Worm (Caenorhabditis elegans): ENCODE data around the gene his-32.

Gene his-32

DNA sequence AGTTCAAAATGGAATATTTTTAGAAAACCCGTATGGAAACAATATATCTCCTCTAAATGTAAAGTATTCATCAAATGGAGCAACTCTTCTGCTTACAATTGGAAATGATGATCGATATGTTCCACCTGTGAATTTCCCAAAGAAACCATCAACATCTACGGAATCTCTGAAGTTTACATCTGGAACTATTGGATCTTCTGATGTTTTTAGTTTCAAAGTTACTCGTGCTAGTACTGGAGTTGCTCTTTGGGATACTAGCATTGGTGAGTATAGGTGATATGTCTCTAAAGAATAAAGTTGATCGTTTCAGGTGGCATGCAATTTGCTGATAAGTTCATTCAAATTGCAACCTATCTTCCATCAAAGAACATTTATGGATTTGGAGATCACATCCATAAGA is 33.8 kb downstream of the his-32 start:
- TF ChIP-seq aha-1 (tag) (peak; percentile 93), lin-38 (GFP tag; IDR thresholded peaks at IDR 0.05) (no peak), mdt-29 (GFP tag; IDR thresholded peaks at IDR 0.05) (no peak)

- TF ChIP-seq unc-39 (tag; optimal IDR thresholded peaks at IDR 0.05): no peak
- TF ChIP-seq vab-7 (GFP tag; IDR thresholded peaks at IDR 0.05): no peak
- TF ChIP-seq F26F4.8 (GFP tag; conservative IDR thresholded peaks at IDR 0.05): no peak
- TF ChIP-seq nhr-11 (tag; optimal IDR thresholded peaks at IDR 0.05): no peak
- TF ChIP-seq pqm-1 (tag; optimal IDR thresholded peaks at IDR 0.05): no peak
- TF ChIP-seq dpl-1 (GFP tag; optimal IDR thresholded peaks at IDR 0.05): no peak
- TF ChIP-seq dve-1 (tag; optimal IDR thresholded peaks at IDR 0.05; ENCODE audit: insufficient read depth): no peak
- TF ChIP-seq aha-1 (tag): no peak
- TF ChIP-seq lin-1 (GFP tag; IDR thresholded peaks at IDR 0.05): no peak
- no peak for TF ChIP-seq F44E2.7 (GFP tag; IDR thresholded peaks at IDR 0.05)
- TF ChIP-seq skn-1 (tag; optimal IDR thresholded peaks at IDR 0.05): no peak
- no peak for TF ChIP-seq T20F7.1 (GFP tag; optimal IDR thresholded peaks at IDR 0.05)
Measured at ce11 chrIV:8369135-8369534, 35.0 kb downstream of the his-32 start, which contains the start of gene D2096.6. D2096.6 (minus strand) TSS chrIV:8369235.

- TF ChIP-seq ceh-32 (tag; optimal IDR thresholded peaks at IDR 0.05; ENCODE audit: poor library complexity) (no peak), daf-12 (tag; optimal IDR thresholded peaks at IDR 0.05) (no peak), T26A8.4 (GFP tag; IDR thresholded peaks at IDR 0.05) (no peak; the same call in none of the 2 replicates), attf-4 (tag; optimal IDR thresholded peaks at IDR 0.05) (no peak), hlh-30 (tag; optimal IDR thresholded peaks at IDR 0.05; ENCODE audit: insufficient read depth) (peak; percentile 64), aha-1 (tag) (peak; percentile 96), daf-16 (GFP tag; optimal IDR thresholded peaks at IDR 0.05) (peak; percentile 42 to 88), daf-16 (tag; optimal IDR thresholded peaks at IDR 0.05) (peak; percentile 85), nhr-76 (tag; optimal IDR thresholded peaks at IDR 0.05) (no peak), T20F7.1 (GFP tag; optimal IDR thresholded peaks at IDR 0.05) (peak; percentile 73), snpc-4 (tag; optimal IDR thresholded peaks at IDR 0.05) (no peak), skn-1 (tag; optimal IDR thresholded peaks at IDR 0.05) (no peak), nhr-237 (tag; optimal IDR thresholded peaks at IDR 0.05) (no peak), hif-1 (tag; optimal IDR thresholded peaks at IDR 0.05) (peak in 1 of 2 experiments; percentile 62), ama-1 (optimal IDR thresholded peaks at IDR 0.05) (peak; percentile 60), ceh-62 (tag; optimal IDR thresholded peaks at IDR 0.05) (no peak), hlh-11 (tag; optimal IDR thresholded peaks at IDR 0.05) (peak; percentile 67), mdt-29 (GFP tag; IDR thresholded peaks at IDR 0.05) (peak; percentile 83), nhr-42 (GFP tag; IDR thresholded peaks at IDR 0.05) (peak; percentile 76), lin-1 (GFP tag; IDR thresholded peaks at IDR 0.05) (0 out of 2 replicates have a peak, but pooled peaks have one; percentile 49), nhr-11 (tag; optimal IDR thresholded peaks at IDR 0.05) (peak; percentile 57), tag-97 (GFP tag; IDR thresholded peaks at IDR 0.05) (no peak), madf-5 (GFP tag; IDR thresholded peaks at IDR 0.05) (peak; percentile 78 to 86; a peak in 3 of 4 replicates), unc-39 (tag; optimal IDR thresholded peaks at IDR 0.05) (no peak), lin-29 (GFP tag; IDR thresholded peaks at IDR 0.05) (no peak), fkh-10 (GFP tag; optimal IDR thresholded peaks at IDR 0.05) (no peak), F37D6.2 (tag; optimal IDR thresholded peaks at IDR 0.05) (peak; percentile 45), unc-62 (GFP tag; optimal IDR thresholded peaks at IDR 0.05 in 1 of 2) (no peak), unc-62 (tag; optimal IDR thresholded peaks at IDR 0.05) (no peak), ceh-44 (GFP tag; IDR thresholded peaks at IDR 0.05) (0 out of 2 replicates have a peak, but pooled peaks have one; percentile 47), R02D3.7 (tag; optimal IDR thresholded peaks at IDR 0.05) (peak; percentile 77), pha-4 (GFP tag; IDR thresholded peaks at IDR 0.05) (peak; percentile 89), pha-4 (tag; optimal IDR thresholded peaks at IDR 0.05) (peak; percentile 61), arid-1 (GFP tag; conservative IDR thresholded peaks at IDR 0.05) (peak; percentile 82), egl-27 (tag; optimal IDR thresholded peaks at IDR 0.05) (no peak), nhr-48 (tag; optimal IDR thresholded peaks at IDR 0.05) (peak; percentile 46), saeg-2 (GFP tag; IDR thresholded peaks at IDR 0.05) (no peak), lim-7 (GFP tag; IDR thresholded peaks at IDR 0.05) (peak; percentile 76), nhr-28 (tag; optimal IDR thresholded peaks at IDR 0.05) (peak; percentile 65), ztf-11 (tag; optimal IDR thresholded peaks at IDR 0.05) (no peak), rbr-2 (tag; optimal IDR thresholded peaks at IDR 0.05) (peak; percentile 79), lin-39 (tag; optimal IDR thresholded peaks at IDR 0.05) (no peak)
Measured at ce11 chrIV:8375381-8375780, 41.3 kb downstream of the his-32 start.
